Fruit fly (Drosophila melanogaster) whole organism, pupa: Measurements from ENCODE around the gene CG2577.

Experiments used
- CG13204 ChIP-seq: fragments of 200-800 bp; sonication (Bioruptor generic); optimal IDR thresholded peaks from 2 replicates; lab custom pipeline; 2018; ENCODE audit warnings: missing biosample characterization, mild to moderate bottlenecking, missing genetic modification characterization, moderate library complexity
- CG14655 ChIP-seq: fragments of 200-800 bp; sonication (Bioruptor generic); optimal IDR thresholded peaks from 3 replicates; lab custom pipeline; 2017; ENCODE audit warnings: mild to moderate bottlenecking, missing biosample characterization, missing genetic modification reagents, missing genetic modification characterization
- CG15710 ChIP-seq: fragments of 200-800 bp; sonication (Bioruptor generic); optimal IDR thresholded peaks from 2 replicates; lab custom pipeline; 2018; ENCODE audit warnings: missing biosample characterization, mild to moderate bottlenecking, missing genetic modification characterization, moderate library complexity
- CG17806 ChIP-seq: fragments of 200-800 bp; sonication (Bioruptor generic); optimal IDR thresholded peaks from 2 replicates; lab custom pipeline; 2018; ENCODE audit warnings: missing biosample characterization, mild to moderate bottlenecking, missing genetic modification characterization, moderate library complexity
- CG32121 ChIP-seq: fragments of 200-800 bp; sonication (Bioruptor generic); IDR thresholded peaks from 2 replicates; pipeline ENCODE4 v1.3.6; 2022; ENCODE audit warnings: missing biosample characterization, missing genetic modification characterization
- CG34367 ChIP-seq: fragments of 200-800 bp; sonication (Bioruptor generic); optimal IDR thresholded peaks from 2 replicates; lab custom pipeline; 2018; ENCODE audit warnings: missing biosample characterization, mild to moderate bottlenecking, missing genetic modification characterization
- EcR ChIP-seq: fragments of 200-800 bp; sonication (Bioruptor generic); optimal IDR thresholded peaks from 3 replicates; lab custom pipeline; 2019; ENCODE audit warnings: missing biosample characterization, missing genetic modification characterization, mild to moderate bottlenecking, moderate library complexity, missing genetic modification reagents
- Ets98B ChIP-seq: fragments of 200-800 bp; sonication (Bioruptor generic); IDR thresholded peaks from 2 replicates; pipeline ENCODE4 v1.3.6; 2022; ENCODE audit warnings: missing biosample characterization, missing genetic modification characterization
- Pif1A ChIP-seq: fragments of 200-800 bp; sonication (Bioruptor generic); optimal IDR thresholded peaks from 3 replicates; lab custom pipeline; 2016; ENCODE audit warnings: missing biosample characterization, missing genetic modification characterization
- Snoo ChIP-seq: fragments of 200-800 bp; sonication (Bioruptor generic); optimal IDR thresholded peaks from 3 replicates; lab custom pipeline; 2017; ENCODE audit warnings: missing biosample characterization, mild to moderate bottlenecking, missing genetic modification characterization, inconsistent platforms

dm6 chrX:12408377-12408911 lies 35.5 kb downstream of the CG2577 start, which contains the start of the genes CG32651 and CG2574:
- TF ChIP-seq Pif1A (GFP tag; lab: Kevin White, UChicago) (no peak), EcR (no peak), CG32121 (no peak), Snoo (no peak), CG14655 (GFP tag; lab: Kevin White, UChicago) (no peak), CG15710 (tag; lab: Kevin White, UChicago) (no peak), CG13204 (GFP tag; lab: Kevin White, UChicago) (no peak), CG17806 (tag; lab: Kevin White, UChicago) (no peak), CG34367 (tag; lab: Kevin White, UChicago) (no peak), Ets98B (GFP tag; lab: Robert Waterston, UW) (no peak)
